Worm (Caenorhabditis elegans) whole organism, L4 larva: ENCODE data around the gene F56C3.1.
"Not testable (repeated sequence)": the region's sequence is repeated elsewhere in the genome, so short reads cannot be mapped to it uniquely, and the experiment has no call there.

Source experiments
- D1046.2 ChIP-seq: fragments of 200-800 bp; sonication (Bioruptor generic); IDR thresholded peaks from 2 replicates; pipeline ENCODE4 v1.3.6; 2022; ENCODE audit warnings: missing genetic modification characterization, missing compliant biosample characterization
- F26F4.8 ChIP-seq: fragments of 200-800 bp; sonication (Bioruptor generic); conservative IDR thresholded peaks from 2 replicates; pipeline ENCODE4 v1.3.6; 2022; ENCODE audit warnings: missing genetic modification characterization, missing compliant biosample characterization
- Y5F2A.4 ChIP-seq: fragments of 200-800 bp; sonication (Bioruptor generic); optimal IDR thresholded peaks from 2 replicates; lab custom pipeline; 2018; ENCODE audit warnings: mild to moderate bottlenecking, missing genetic modification characterization, missing compliant biosample characterization
- ZK337.2 ChIP-seq: fragments of 200-800 bp; sonication (Bioruptor generic); IDR thresholded peaks from 2 replicates; pipeline ENCODE4 v1.3.6; 2022; ENCODE audit warnings: missing genetic modification reagents, missing genetic modification characterization, missing compliant biosample characterization
- aha-1 ChIP-seq: fragments of 150-350 bp; peaks from one replicate; lab custom pipeline; 2014; ENCODE audit warnings: missing biosample characterization, missing genetic modification characterization
- ama-1 ChIP-seq: fragments of 150-350 bp; optimal IDR thresholded peaks from 2 replicates; lab custom pipeline; 2014; ENCODE audit warnings: inconsistent platforms, mixed read lengths
- ceh-20 ChIP-seq: fragments of 200-800 bp; sonication (Bioruptor generic); IDR thresholded peaks from 2 replicates; pipeline ENCODE4 v1.3.6; 2022; ENCODE audit warnings: missing genetic modification reagents, missing genetic modification characterization, missing compliant biosample characterization
- ceh-28 ChIP-seq: fragments of 150-350 bp; optimal IDR thresholded peaks from 2 replicates; lab custom pipeline; 2014; ENCODE audit warnings: missing biosample characterization, missing genetic modification reagents, missing genetic modification characterization
- ceh-82 ChIP-seq: sonication (generic microtip); optimal IDR thresholded peaks from 2 replicates; lab custom pipeline; 2017; ENCODE audit warnings: missing biosample characterization, missing genetic modification characterization
- daf-12 ChIP-seq: fragments of 150-350 bp; optimal IDR thresholded peaks from 2 replicates; lab custom pipeline; 2014; ENCODE audit warnings: missing biosample characterization, missing genetic modification reagents, missing genetic modification characterization
- daf-8 ChIP-seq: fragments of 200-800 bp; sonication (Bioruptor generic); IDR thresholded peaks from 2 replicates; pipeline ENCODE4 v1.3.6; 2022; ENCODE audit warnings: missing genetic modification characterization, missing compliant biosample characterization
- duxl-1 ChIP-seq: sonication (generic microtip); optimal IDR thresholded peaks from 2 replicates; lab custom pipeline; 2016; ENCODE audit warnings: mild to moderate bottlenecking, missing genetic modification characterization, moderate library complexity, missing compliant biosample characterization; ENCODE audit not compliant: poor library complexity
- dve-1 ChIP-seq: sonication (generic microtip); optimal IDR thresholded peaks from 2 replicates; lab custom pipeline; 2017; ENCODE audit warnings: antibody characterized with exemption, mild to moderate bottlenecking, missing genetic modification characterization, missing compliant biosample characterization; ENCODE audit not compliant: insufficient read depth
- fos-1 ChIP-seq: fragments of 150-350 bp; optimal IDR thresholded peaks from 2 replicates; lab custom pipeline; 2014; ENCODE audit warnings: missing biosample characterization, missing genetic modification characterization
- gei-8 ChIP-seq: fragments of 200-800 bp; sonication (Bioruptor generic); optimal IDR thresholded peaks from 2 replicates; lab custom pipeline; 2018; ENCODE audit warnings: mild to moderate bottlenecking, missing genetic modification characterization, missing compliant biosample characterization
- jun-1 ChIP-seq: fragments of 150-350 bp; optimal IDR thresholded peaks from 2 replicates; lab custom pipeline; 2014; ENCODE audit warnings: missing biosample characterization, missing genetic modification reagents, missing genetic modification characterization
- lin-1 ChIP-seq: fragments of 200-800 bp; sonication (Bioruptor generic); IDR thresholded peaks from 2 replicates; pipeline ENCODE4 v1.3.6; 2022; ENCODE audit warnings: missing genetic modification reagents, missing genetic modification characterization, missing compliant biosample characterization
- lin-38 ChIP-seq: fragments of 200-800 bp; sonication (Bioruptor generic); IDR thresholded peaks from 2 replicates; pipeline ENCODE4 v1.3.6; 2022; ENCODE audit warnings: missing genetic modification reagents, missing genetic modification characterization, missing compliant biosample characterization
- lsy-2 ChIP-seq, 2 experiments: fragments of 150-350 bp in 1 of 2; sonication (generic microtip) in 1 of 2; optimal IDR thresholded peaks; 2 replicates each; lab custom pipeline; 2014 to 2017; ENCODE audit warnings: missing biosample characterization in 2 of 2, missing genetic modification characterization in 2 of 2
- mdt-29 ChIP-seq: fragments of 200-800 bp; sonication (Bioruptor generic); IDR thresholded peaks from 2 replicates; pipeline ENCODE4 v1.3.6; 2022; ENCODE audit warnings: missing genetic modification reagents, missing genetic modification characterization, missing compliant biosample characterization
- mxl-2 ChIP-seq: fragments of 200-800 bp; sonication (Bioruptor generic); conservative IDR thresholded peaks from 2 replicates; pipeline ENCODE4 v1.3.6; 2022; ENCODE audit warnings: missing genetic modification reagents, missing genetic modification characterization, missing compliant biosample characterization
- mxl-3 ChIP-seq: fragments of 200-800 bp; sonication (Bioruptor generic); optimal IDR thresholded peaks from 2 replicates; lab custom pipeline; 2018; ENCODE audit warnings: mild to moderate bottlenecking, missing genetic modification characterization, missing compliant biosample characterization
- nhr-10 ChIP-seq: fragments of 150-350 bp; optimal IDR thresholded peaks from 2 replicates; lab custom pipeline; 2014; ENCODE audit warnings: missing biosample characterization, missing genetic modification characterization
- nhr-25 ChIP-seq: sonication (generic microtip); optimal IDR thresholded peaks from 2 replicates; lab custom pipeline; 2017; ENCODE audit warnings: missing genetic modification characterization, mild to moderate bottlenecking, missing compliant biosample characterization, antibody characterized with exemption, moderate library complexity, borderline replicate concordance; ENCODE audit not compliant: insufficient read depth
- nhr-42 ChIP-seq: fragments of 200-800 bp; sonication (Bioruptor generic); IDR thresholded peaks from 2 replicates; pipeline ENCODE4 v1.3.6; 2022; ENCODE audit warnings: missing genetic modification characterization, missing compliant biosample characterization
- nhr-48 ChIP-seq: sonication (generic microtip); optimal IDR thresholded peaks from 2 replicates; lab custom pipeline; 2016; ENCODE audit warnings: mild to moderate bottlenecking, missing genetic modification characterization, missing compliant biosample characterization
- snpc-1.2 ChIP-seq: fragments of 200-800 bp; sonication (Bioruptor generic); IDR thresholded peaks from 2 replicates; pipeline ENCODE4 v1.3.6; 2022; ENCODE audit warnings: missing genetic modification reagents, missing genetic modification characterization, missing compliant biosample characterization
- unc-130 ChIP-seq: sonication (generic microtip); optimal IDR thresholded peaks from 2 replicates; lab custom pipeline; 2016; ENCODE audit warnings: missing genetic modification reagents, missing genetic modification characterization, missing compliant biosample characterization
- unc-39 ChIP-seq: sonication (generic microtip); optimal IDR thresholded peaks from 2 replicates; lab custom pipeline; 2017; ENCODE audit warnings: missing biosample characterization, missing genetic modification characterization
- vab-7 ChIP-seq: fragments of 200-800 bp; sonication (Bioruptor generic); IDR thresholded peaks from 2 replicates; pipeline ENCODE4 v1.3.6; 2022; ENCODE audit warnings: missing genetic modification reagents, missing genetic modification characterization, missing compliant biosample characterization
- zag-1 ChIP-seq: fragments of 150-350 bp; optimal IDR thresholded peaks from 2 replicates; lab custom pipeline; 2014; ENCODE audit warnings: missing biosample characterization, missing genetic modification characterization
- zfp-2 ChIP-seq: sonication (generic microtip); optimal IDR thresholded peaks from 2 replicates; lab custom pipeline; 2016; ENCODE audit warnings: mild to moderate bottlenecking, missing genetic modification characterization, missing compliant biosample characterization
- zfp-3 ChIP-seq: fragments of 200-800 bp; sonication (Bioruptor generic); conservative IDR thresholded peaks from 2 replicates; pipeline ENCODE4 v1.3.6; 2022; ENCODE audit warnings: missing genetic modification reagents, missing genetic modification characterization, missing compliant biosample characterization

F56C3.1 gene

ce11 chrX:1401259-1401658, 14.1 kb downstream of the F56C3.1 start, which contains the start of gene ZK402.5:
ZK402.5 (minus strand) TSS chrX:1401359.
- TF ChIP-seq ZK337.2 (no peak), ceh-20 (GFP tag; lab: Robert Waterston, UW) (no peak), duxl-1 (no peak), gei-8 (GFP tag; lab: Kevin White, UChicago) (no peak), unc-130 (GFP tag; lab: Kevin White, UChicago) (no peak), mxl-2 (GFP tag; lab: Robert Waterston, UW) (no peak), nhr-42 (GFP tag; lab: Robert Waterston, UW) (no peak), zfp-3 (GFP tag; lab: Robert Waterston, UW) (no peak), snpc-1.2 (no peak), ceh-28 (tag; lab: Kevin White, UChicago) (no peak), lin-38 (GFP tag; lab: Robert Waterston, UW) (no peak), nhr-10 (tag; lab: Kevin White, UChicago) (no peak), daf-8 (no peak), vab-7 (GFP tag; lab: Robert Waterston, UW) (no peak), zfp-2 (no peak)
- TF ChIP-seq, all 104 proteins: peak for 0

ce11 chrX:1403444-1403843, 16.3 kb downstream of the F56C3.1 start, which contains the start of gene ZK402.2:
ZK402.2 (plus strand) TSS chrX:1403744.
- not testable (repeated sequence) for TF ChIP-seq dve-1 (tag; lab: Kevin White, UChicago); ama-1 (lab: Kevin White, UChicago); F26F4.8 (GFP tag; lab: Robert Waterston, UW)

- not testable (repeated sequence) for TF ChIP-seq jun-1 (tag; lab: Kevin White, UChicago); daf-12 (tag; lab: Kevin White, UChicago); Y5F2A.4 (GFP tag; lab: Kevin White, UChicago)
These were observed 16.9 kb downstream of the F56C3.1 start, which contains the start of gene ZK402.1 for ce11 chrX:1403971-1404370. ZK402.1 (plus strand) TSS chrX:1404271.

- TF ChIP-seq aha-1 (tag; lab: Kevin White, UChicago) = peak; percentile 91
- no peak for TF ChIP-seq fos-1 (tag; lab: Kevin White, UChicago)
These were observed 22.1 kb downstream of the F56C3.1 start for ce11 chrX:1409224-1409623.

ce11 chrX:1410552-1410951, 23.4 kb downstream of the F56C3.1 start, which contains the start of gene abu-2:
abu-2 (minus strand) TSS chrX:1410652.
- TF ChIP-seq mxl-3 (no peak), ama-1 (lab: Kevin White, UChicago) (no peak), duxl-1 (no peak), nhr-25 (tag; lab: Kevin White, UChicago) (no peak), zfp-2 (no peak), nhr-48 (tag; lab: Kevin White, UChicago) (no peak), lin-1 (GFP tag; lab: Robert Waterston, UW) (no peak), mdt-29 (no peak), daf-12 (tag; lab: Kevin White, UChicago) (no peak), lsy-2 (tag; optimal IDR thresholded peaks at IDR 0.05; lab: Kevin White, UChicago) (no peak), zag-1 (tag; lab: Kevin White, UChicago) (no peak), unc-39 (tag; lab: Kevin White, UChicago) (no peak), D1046.2 (no peak), ceh-82 (tag; lab: Kevin White, UChicago) (no peak), ceh-20 (GFP tag; lab: Robert Waterston, UW) (no peak)
